Worm (Caenorhabditis elegans) whole organism, L3 larva: ENCODE data around the gene Y39G8B.2.

Experiments
- ama-1 ChIP-seq: fragments of 150-350 bp; optimal IDR thresholded peaks from 2 replicates; lab custom pipeline; 2018
- ceh-28 ChIP-seq: fragments of 150-350 bp; optimal IDR thresholded peaks from 2 replicates; lab custom pipeline; 2014; ENCODE audit warnings: missing biosample characterization, missing genetic modification reagents, missing genetic modification characterization
- eor-1 ChIP-seq, 2 experiments: fragments of 150-350 bp; optimal IDR thresholded peaks; 2 replicates each; lab custom pipeline; 2014 to 2018; ENCODE audit warnings: missing biosample characterization in 2 of 2, missing genetic modification characterization in 2 of 2
- nhr-12 ChIP-seq: fragments of 150-350 bp; optimal IDR thresholded peaks from 2 replicates; lab custom pipeline; 2014; ENCODE audit warnings: missing biosample characterization, missing genetic modification characterization
- nhr-77 ChIP-seq: fragments of 150-350 bp; optimal IDR thresholded peaks from 2 replicates; lab custom pipeline; 2014; ENCODE audit warnings: missing biosample characterization, missing genetic modification characterization
- snpc-4 ChIP-seq: fragments of 150-350 bp; optimal IDR thresholded peaks from 2 replicates; lab custom pipeline; 2014; ENCODE audit warnings: missing biosample characterization, missing genetic modification characterization
- unc-62 ChIP-seq: fragments of 150-350 bp; sonication (generic microtip); optimal IDR thresholded peaks from 4 replicates; lab custom pipeline; 2014; ENCODE audit warnings: missing biosample characterization, missing genetic modification reagents, missing genetic modification characterization
- ztf-4 ChIP-seq: fragments of 150-350 bp; optimal IDR thresholded peaks from 2 replicates; lab custom pipeline; 2014; ENCODE audit warnings: missing biosample characterization, missing genetic modification characterization

- TF ChIP-seq nhr-77 (tag; lab: Kevin White, UChicago) (no peak), ama-1 (lab: Kevin White, UChicago) (no peak), ceh-28 (tag; lab: Kevin White, UChicago) (no peak), snpc-4 (tag; lab: Kevin White, UChicago) (no peak), ztf-4 (tag; lab: Kevin White, UChicago) (no peak), eor-1 (tag; optimal IDR thresholded peaks at IDR 0.05; lab: Kevin White, UChicago) (no peak), unc-62 (GFP tag; lab: Kevin White, UChicago) (no peak), nhr-12 (no peak)
Observed at ce11 chrII:13931944-13932343, 44.1 kb downstream of the Y39G8B.2 start, which contains the start of gene hot-3.
